Worm (Caenorhabditis elegans) whole organism, L4/young adult: ENCODE results near the gene pfk-1.1.

ENCODE experiments used
- W03F9.2 ChIP-seq: fragments of 150-350 bp; optimal IDR thresholded peaks from 2 replicates; lab custom pipeline; 2014; ENCODE audit warnings: missing biosample characterization, missing genetic modification characterization
- dao-5 ChIP-seq: sonication (generic microtip); optimal IDR thresholded peaks from 2 replicates; lab custom pipeline; 2016; ENCODE audit warnings: missing genotype, missing genetic modification characterization, moderate library complexity, missing compliant biosample characterization
- him-1 ChIP-seq: sonication (generic microtip); optimal IDR thresholded peaks from 2 replicates; lab custom pipeline; 2016; ENCODE audit warnings: missing genotype, missing genetic modification reagents, missing genetic modification characterization, missing compliant biosample characterization

DNA sequence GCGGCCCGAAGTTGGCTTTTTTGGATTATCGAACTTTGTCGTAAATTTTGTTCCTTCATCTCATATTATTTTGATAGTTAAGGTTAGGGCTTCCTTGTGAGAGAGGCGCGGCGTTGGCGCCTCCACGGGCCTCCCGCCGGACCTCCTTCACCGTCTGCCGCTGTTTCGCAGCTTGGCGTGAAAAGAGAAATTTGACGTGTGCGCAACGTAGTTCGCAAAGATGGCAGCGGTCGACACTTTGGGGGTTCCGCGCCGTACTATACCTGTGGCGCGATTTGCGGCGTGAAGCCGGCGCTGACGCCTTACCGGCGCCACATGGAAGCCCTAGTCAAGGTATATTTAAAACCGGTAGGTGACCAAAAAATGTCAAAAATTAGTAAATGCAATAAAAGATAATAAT lies 1.7 kb downstream of the pfk-1.1 start:
- TF ChIP-seq him-1 (tag; lab: Kevin White, UChicago) (no peak), W03F9.2 (tag; lab: Kevin White, UChicago) (no peak), dao-5 (no peak)
